Fruit fly (Drosophila melanogaster) whole organism, prepupa: ENCODE measurements around the gene Snx21.

Experiments
- Blimp-1 ChIP-seq: fragments of 200-800 bp; sonication (Bioruptor generic); optimal IDR thresholded peaks from 3 replicates; lab custom pipeline; 2017; ENCODE audit warnings: missing biosample characterization, missing genetic modification characterization, mild to moderate bottlenecking, moderate library complexity, missing genetic modification reagents
- CG10669 ChIP-seq: fragments of 200-800 bp; sonication (Bioruptor generic); optimal IDR thresholded peaks from 3 replicates; lab custom pipeline; 2018; ENCODE audit warnings: missing biosample characterization, mild to moderate bottlenecking, missing genetic modification characterization, moderate library complexity
- CG11294 ChIP-seq: fragments of 200-800 bp; sonication (Bioruptor generic); IDR thresholded peaks from 2 replicates; pipeline ENCODE4 v1.3.6; 2022; ENCODE audit warnings: missing biosample characterization, missing genetic modification characterization
- CG11762 ChIP-seq: fragments of 200-800 bp; sonication (Bioruptor generic); optimal IDR thresholded peaks from 3 replicates; lab custom pipeline; 2016; ENCODE audit warnings: missing biosample characterization, missing genetic modification characterization; ENCODE audit not compliant: insufficient read depth
- CG11902 ChIP-seq: fragments of 200-800 bp; sonication (Bioruptor generic); optimal IDR thresholded peaks from 3 replicates; lab custom pipeline; 2016; ENCODE audit warnings: missing biosample characterization, missing genetic modification characterization
- CG1621 ChIP-seq: fragments of 200-800 bp; sonication (Bioruptor generic); optimal IDR thresholded peaks from 3 replicates; lab custom pipeline; 2018; ENCODE audit warnings: missing biosample characterization, mild to moderate bottlenecking, missing genetic modification characterization
- CG31627 ChIP-seq: fragments of 200-800 bp; sonication (Bioruptor generic); optimal IDR thresholded peaks from 3 replicates; lab custom pipeline; 2016; ENCODE audit warnings: missing biosample characterization, missing genetic modification characterization
- CG32006 ChIP-seq: fragments of 200-800 bp; sonication (Bioruptor generic); optimal IDR thresholded peaks from 3 replicates; lab custom pipeline; 2017; ENCODE audit warnings: missing biosample characterization, mild to moderate bottlenecking, missing genetic modification characterization
- CG3919 ChIP-seq: fragments of 200-800 bp; sonication (Bioruptor generic); optimal IDR thresholded peaks from 3 replicates; lab custom pipeline; 2016; ENCODE audit warnings: missing biosample characterization, missing genetic modification characterization
- CG4318 ChIP-seq: fragments of 200-800 bp; sonication (Bioruptor generic); optimal IDR thresholded peaks from 3 replicates; lab custom pipeline; 2017; ENCODE audit warnings: missing biosample characterization, mild to moderate bottlenecking, missing genetic modification characterization
- CG6163 ChIP-seq: fragments of 200-800 bp; sonication (Bioruptor generic); IDR thresholded peaks from 3 replicates; pipeline ENCODE4 v1.3.6; 2022; ENCODE audit warnings: missing biosample characterization, missing genetic modification characterization
- CG6276 ChIP-seq: fragments of 200-800 bp; sonication (Bioruptor generic); optimal IDR thresholded peaks from 2 replicates; lab custom pipeline; 2017; ENCODE audit warnings: missing biosample characterization, mild to moderate bottlenecking, missing genetic modification characterization
- CG6792 ChIP-seq: fragments of 200-800 bp; sonication (Bioruptor generic); optimal IDR thresholded peaks from 3 replicates; lab custom pipeline; 2016; ENCODE audit warnings: missing biosample characterization, missing genetic modification characterization
- CG6808 ChIP-seq: fragments of 200-800 bp; sonication (Bioruptor generic); optimal IDR thresholded peaks from 3 replicates; lab custom pipeline; 2017; ENCODE audit warnings: missing biosample characterization, missing genetic modification characterization, mild to moderate bottlenecking, moderate library complexity, missing genetic modification reagents
- CG6854 ChIP-seq: fragments of 200-800 bp; sonication (Bioruptor generic); optimal IDR thresholded peaks from 2 replicates; lab custom pipeline; 2017; ENCODE audit warnings: missing biosample characterization, mild to moderate bottlenecking, missing genetic modification characterization
- CG7368 ChIP-seq: fragments of 200-800 bp; sonication (Bioruptor generic); optimal IDR thresholded peaks from 3 replicates; lab custom pipeline; 2016; ENCODE audit warnings: missing biosample characterization, missing genetic modification characterization
- CG8119 ChIP-seq: fragments of 200-800 bp; sonication (Bioruptor generic); IDR thresholded peaks from 3 replicates; pipeline ENCODE4 v1.3.6; 2022; ENCODE audit warnings: missing biosample characterization, missing genetic modification characterization
- CG8319 ChIP-seq: fragments of 200-800 bp; sonication (Bioruptor generic); optimal IDR thresholded peaks from 3 replicates; lab custom pipeline; 2016; ENCODE audit warnings: missing biosample characterization, missing genetic modification characterization
- CG8632 ChIP-seq: fragments of 200-800 bp; sonication (Bioruptor generic); optimal IDR thresholded peaks from 3 replicates; lab custom pipeline; 2016; ENCODE audit warnings: missing biosample characterization, missing genetic modification characterization
- CG9139 ChIP-seq: fragments of 200-800 bp; sonication (Bioruptor generic); optimal IDR thresholded peaks from 3 replicates; lab custom pipeline; 2017; ENCODE audit warnings: missing biosample characterization, mild to moderate bottlenecking, missing genetic modification characterization
- Eip75B ChIP-seq: fragments of 200-800 bp; sonication (Bioruptor generic); optimal IDR thresholded peaks from 3 replicates; lab custom pipeline; 2016; ENCODE audit warnings: missing biosample characterization, missing genetic modification characterization
- Eip78C ChIP-seq: fragments of 200-800 bp; sonication (Bioruptor generic); peaks from one replicate; lab custom pipeline; 2016; ENCODE audit warnings: missing biosample characterization, missing genetic modification characterization
- Eip93F ChIP-seq: fragments of 200-800 bp; sonication (Bioruptor generic); optimal IDR thresholded peaks from 2 replicates; lab custom pipeline; 2016; ENCODE audit warnings: missing biosample characterization, mild to moderate bottlenecking, missing genetic modification characterization
- Ets21C ChIP-seq: fragments of 200-800 bp; sonication (Bioruptor generic); optimal IDR thresholded peaks from 3 replicates; lab custom pipeline; 2016; ENCODE audit warnings: missing biosample characterization, missing genetic modification characterization
- Ets96B ChIP-seq: fragments of 200-800 bp; optimal IDR thresholded peaks from 2 replicates; lab custom pipeline; 2019; ENCODE audit warnings: missing biosample characterization, mild to moderate bottlenecking, missing genetic modification characterization, moderate library complexity
- Gug ChIP-seq: fragments of 200-800 bp; sonication (Bioruptor generic); IDR thresholded peaks from 2 replicates; pipeline ENCODE4 v1.3.6; 2022; ENCODE audit warnings: missing biosample characterization, missing genetic modification characterization
- Hr38 ChIP-seq: sonication (Bioruptor generic); optimal IDR thresholded peaks from 2 replicates; lab custom pipeline; 2016; ENCODE audit warnings: missing biosample characterization, missing genetic modification characterization
- Hr4 ChIP-seq: fragments of 200-800 bp; sonication (Bioruptor generic); optimal IDR thresholded peaks from 3 replicates; lab custom pipeline; 2016; ENCODE audit warnings: missing biosample characterization, missing genetic modification characterization
- Lpt ChIP-seq: fragments of 200-800 bp; sonication (Bioruptor generic); optimal IDR thresholded peaks from 3 replicates; lab custom pipeline; 2016; ENCODE audit warnings: missing biosample characterization, missing genetic modification characterization
- Met ChIP-seq: fragments of 200-800 bp; sonication (Bioruptor generic); optimal IDR thresholded peaks from 3 replicates; lab custom pipeline; 2016; ENCODE audit warnings: missing biosample characterization, missing genetic modification characterization
- OdsH ChIP-seq: fragments of 200-800 bp; sonication (Bioruptor generic); optimal IDR thresholded peaks from 3 replicates; lab custom pipeline; 2016; ENCODE audit warnings: missing biosample characterization, missing genetic modification characterization
- Smox ChIP-seq: fragments of 200-800 bp; sonication (Bioruptor generic); optimal IDR thresholded peaks from 3 replicates; lab custom pipeline; 2016; ENCODE audit warnings: missing biosample characterization, missing genetic modification characterization
- Sox15 ChIP-seq: fragments of 200-800 bp; sonication (Bioruptor generic); optimal IDR thresholded peaks from 3 replicates; lab custom pipeline; 2016; ENCODE audit warnings: missing biosample characterization, missing genetic modification characterization
- achi ChIP-seq: fragments of 200-800 bp; sonication (Bioruptor generic); optimal IDR thresholded peaks from 3 replicates; lab custom pipeline; 2016; ENCODE audit warnings: missing biosample characterization, missing genetic modification characterization
- cyc ChIP-seq: fragments of 200-800 bp; sonication (Bioruptor generic); optimal IDR thresholded peaks from 3 replicates; lab custom pipeline; 2016; ENCODE audit warnings: missing biosample characterization, missing genetic modification characterization
- dsx ChIP-seq: fragments of 200-800 bp; optimal IDR thresholded peaks from 3 replicates; lab custom pipeline; 2019; ENCODE audit warnings: missing biosample characterization, mild to moderate bottlenecking, missing genetic modification characterization, moderate library complexity; ENCODE audit not compliant: poor library complexity, severe bottlenecking
- esn ChIP-seq: fragments of 200-800 bp; sonication (Bioruptor generic); optimal IDR thresholded peaks from 2 replicates; lab custom pipeline; 2016; ENCODE audit warnings: missing biosample characterization, mild to moderate bottlenecking, missing genetic modification characterization, moderate library complexity
- fd59A ChIP-seq: fragments of 200-800 bp; sonication (Bioruptor generic); optimal IDR thresholded peaks from 2 replicates; lab custom pipeline; 2017; ENCODE audit warnings: missing biosample characterization, mild to moderate bottlenecking, missing genetic modification characterization, missing genetic modification reagents
- fd85E ChIP-seq: fragments of 200-800 bp; sonication (Bioruptor generic); optimal IDR thresholded peaks from 3 replicates; lab custom pipeline; 2016; ENCODE audit warnings: missing biosample characterization, missing genetic modification characterization
- lz ChIP-seq: fragments of 200-800 bp; sonication (Bioruptor generic); optimal IDR thresholded peaks from 3 replicates; lab custom pipeline; 2016; ENCODE audit warnings: missing biosample characterization, missing genetic modification characterization
- pdm3 ChIP-seq: fragments of 200-800 bp; sonication (Bioruptor generic); optimal IDR thresholded peaks from 3 replicates; lab custom pipeline; 2016; ENCODE audit warnings: missing biosample characterization, missing genetic modification characterization
- salr ChIP-seq, 2 experiments: fragments of 200-800 bp; sonication (Bioruptor generic); optimal IDR thresholded peaks; 3 replicates each; lab custom pipeline; 2016 to 2018; ENCODE audit warnings: missing biosample characterization in 2 of 2, missing genetic modification characterization in 2 of 2, mild to moderate bottlenecking in 1 of 2
- svp ChIP-seq: fragments of 200-800 bp; sonication (Bioruptor generic); peaks from one replicate; lab custom pipeline; 2016; ENCODE audit warnings: missing biosample characterization, missing genetic modification characterization
- topi ChIP-seq: fragments of 200-800 bp; sonication (Bioruptor generic); optimal IDR thresholded peaks from 3 replicates; lab custom pipeline; 2016; ENCODE audit warnings: missing biosample characterization, missing genetic modification characterization
- vri ChIP-seq: fragments of 200-800 bp; sonication (Bioruptor generic); optimal IDR thresholded peaks from 3 replicates; lab custom pipeline; 2016; ENCODE audit warnings: missing biosample characterization, mild to moderate bottlenecking, missing genetic modification characterization

Gene Snx21

dm6 chr2L:2734215-2734614 lies 31.2 kb downstream of the Snx21 start (continued):
- TF ChIP-seq CG3919 (GFP tag; lab: Kevin White, UChicago): peak; percentile 82
- peak; percentile 69 for TF ChIP-seq lz (GFP tag; lab: Kevin White, UChicago)
- TF ChIP-seq cyc (GFP tag; lab: Kevin White, UChicago): peak; percentile 70
- TF ChIP-seq CG6276 (GFP tag; lab: Kevin White, UChicago): peak; percentile 74
- peak; percentile 48 for TF ChIP-seq CG8632 (GFP tag; lab: Kevin White, UChicago)
- peak; percentile 82 for TF ChIP-seq dsx (GFP tag; lab: Kevin White, UChicago)
- TF ChIP-seq Met: peak; percentile 78
- peak; percentile 72 for TF ChIP-seq CG11294
- peak; percentile 68 for TF ChIP-seq Lpt
- TF ChIP-seq fd59A: peak; percentile 88
- TF ChIP-seq topi (GFP tag; lab: Kevin White, UChicago): peak; percentile 67
- peak; percentile 59 for TF ChIP-seq CG4318
- no peak for TF ChIP-seq Eip93F (GFP tag; lab: Kevin White, UChicago)
- TF ChIP-seq Eip75B (GFP tag; lab: Kevin White, UChicago): peak; percentile 71
- TF ChIP-seq Ets96B: peak; percentile 80
- TF ChIP-seq CG31627 (GFP tag; lab: Kevin White, UChicago): peak; percentile 79

- peak; percentile 48 for TF ChIP-seq dsx (GFP tag; lab: Kevin White, UChicago)
- TF ChIP-seq CG11294: no peak
- no peak for TF ChIP-seq CG11762
- no peak for TF ChIP-seq CG8632 (GFP tag; lab: Kevin White, UChicago)
- TF ChIP-seq Ets21C (GFP tag; lab: Kevin White, UChicago): no peak
- no peak for TF ChIP-seq Ets96B
These were observed 33.2 kb downstream of the Snx21 start for dm6 chr2L:2732139-2732830.

DNA sequence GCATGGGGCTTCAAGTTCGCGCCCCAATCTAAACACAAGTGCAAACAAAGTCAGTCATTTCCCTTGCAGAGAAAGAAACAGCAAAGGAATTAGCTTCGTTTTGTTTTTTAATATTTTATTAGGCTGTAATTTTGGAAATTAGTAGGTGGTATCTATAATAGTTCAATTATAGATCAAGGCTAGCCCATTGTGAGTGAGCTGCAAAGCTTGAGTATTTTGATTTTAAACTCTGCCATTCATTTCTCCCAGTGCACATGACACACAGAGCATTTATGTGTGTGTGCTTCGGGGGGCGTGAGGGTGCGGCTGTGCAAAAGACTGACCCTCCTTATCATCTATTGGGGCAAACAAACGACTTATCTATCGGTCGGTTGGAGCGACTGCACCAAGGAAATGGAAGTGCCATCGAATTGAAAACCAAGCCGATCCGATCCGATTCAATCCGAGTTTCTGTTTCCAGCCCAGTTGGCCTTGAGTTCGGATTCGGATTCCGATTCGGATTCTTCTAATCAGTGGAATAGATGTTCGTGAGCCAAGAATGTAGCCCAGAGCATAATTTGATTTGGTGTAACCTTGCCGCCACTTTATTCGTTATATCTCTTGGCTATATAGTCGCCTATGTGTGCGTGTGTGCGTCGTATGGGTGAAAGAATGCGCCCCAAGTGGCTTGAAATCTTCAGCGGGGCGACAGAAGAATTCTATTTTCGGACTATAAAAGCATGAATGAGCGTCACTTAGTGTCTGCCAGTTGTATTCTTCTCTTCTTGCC lies 33.9 kb downstream of the Snx21 start:
- TF ChIP-seq Ets96B (no peak), Sox15 (GFP tag; lab: Kevin White, UChicago) (no peak), CG3919 (GFP tag; lab: Kevin White, UChicago) (peak; percentile 4), CG11902 (no peak), CG9139 (no peak), svp (peak; percentile 75), CG6854 (GFP tag; lab: Kevin White, UChicago) (no peak), CG10669 (GFP tag; lab: Kevin White, UChicago) (no peak), salr (GFP tag; optimal IDR thresholded peaks at IDR 0.05; lab: Kevin White, UChicago) (no peak), Gug (GFP tag; lab: Robert Waterston, UW) (peak; percentile 57; the same call in 1 of the 2 replicates), fd85E (GFP tag; lab: Kevin White, UChicago) (no peak), CG11762 (no peak), esn (no peak), Smox (GFP tag; lab: Kevin White, UChicago) (no peak), Hr4 (GFP tag; lab: Kevin White, UChicago) (peak; percentile 73), CG6276 (GFP tag; lab: Kevin White, UChicago) (peak; percentile 46), lz (GFP tag; lab: Kevin White, UChicago) (peak; percentile 3), CG6163 (peak; percentile 53; the same call in 1 of the 3 replicates), Eip78C (GFP tag; lab: Kevin White, UChicago) (peak; percentile 53), CG6808 (GFP tag; lab: Kevin White, UChicago) (no peak), CG1621 (no peak), Met (no peak), achi (GFP tag; lab: Kevin White, UChicago) (no peak), OdsH (GFP tag; lab: Kevin White, UChicago) (peak; percentile 15), CG8319 (GFP tag; lab: Kevin White, UChicago) (no peak), CG7368 (GFP tag; lab: Kevin White, UChicago) (no peak), Blimp-1 (GFP tag; lab: Kevin White, UChicago) (no peak), dsx (GFP tag; lab: Kevin White, UChicago) (no peak), CG6792 (no peak), CG32006 (GFP tag; lab: Kevin White, UChicago) (peak; percentile 72), pdm3 (GFP tag; lab: Kevin White, UChicago) (peak; percentile 21), Hr38 (no peak), vri (GFP tag; lab: Kevin White, UChicago) (no peak), CG8119 (GFP tag; lab: Robert Waterston, UW) (peak; percentile 52)
